Worm (Caenorhabditis elegans) whole organism, L4 larva: ENCODE measurements around the gene C26B9.1.

Experiments
- ZK546.5 ChIP-seq, 2 experiments: sonication (generic microtip); optimal IDR thresholded peaks; 2 replicates each; lab custom pipeline; 2017; ENCODE audit warnings: missing biosample characterization in 2 of 2, missing genetic modification characterization in 2 of 2
- daf-8 ChIP-seq: fragments of 200-800 bp; sonication (Bioruptor generic); IDR thresholded peaks from 2 replicates; pipeline ENCODE4 v1.3.6; 2022; ENCODE audit warnings: missing genetic modification characterization, missing compliant biosample characterization
- egl-27 ChIP-seq: sonication (generic microtip); optimal IDR thresholded peaks from 3 replicates; lab custom pipeline; 2017; ENCODE audit warnings: missing biosample characterization, missing genetic modification reagents, missing genetic modification characterization
- spr-1 ChIP-seq: sonication (generic microtip); optimal IDR thresholded peaks from 2 replicates; lab custom pipeline; 2016; ENCODE audit warnings: mild to moderate bottlenecking, missing genetic modification characterization, missing compliant biosample characterization
- unc-130 ChIP-seq: sonication (generic microtip); optimal IDR thresholded peaks from 2 replicates; lab custom pipeline; 2016; ENCODE audit warnings: missing genetic modification reagents, missing genetic modification characterization, missing compliant biosample characterization
- unc-39 ChIP-seq: sonication (generic microtip); optimal IDR thresholded peaks from 2 replicates; lab custom pipeline; 2017; ENCODE audit warnings: missing biosample characterization, missing genetic modification characterization

- no peak for TF ChIP-seq ZK546.5 (tag; optimal IDR thresholded peaks at IDR 0.05; lab: Kevin White, UChicago)
- TF ChIP-seq unc-39 (tag; lab: Kevin White, UChicago): no peak
- TF ChIP-seq egl-27 (tag; lab: Kevin White, UChicago): no peak
- no peak for TF ChIP-seq unc-130 (GFP tag; lab: Kevin White, UChicago)
- TF ChIP-seq daf-8 (GFP tag; lab: Robert Waterston, UW): no peak
- no peak for TF ChIP-seq spr-1 (tag; lab: Kevin White, UChicago)
These were observed 5.0 kb upstream of the C26B9.1 start for ce11 chrX:5339357-5339756.
